Worm (Caenorhabditis elegans) whole organism, L1 larva: ENCODE data around the gene ccdc-149.

Experiments
- C04F5.9 ChIP-seq: sonication (generic microtip); optimal IDR thresholded peaks from 2 replicates; lab custom pipeline; 2016; ENCODE audit warnings: missing genetic modification characterization, missing compliant biosample characterization
- alr-1 ChIP-seq: fragments of 200-800 bp; sonication (Bioruptor generic); optimal IDR thresholded peaks from 2 replicates; lab custom pipeline; 2018; ENCODE audit warnings: borderline replicate concordance, mild to moderate bottlenecking, missing genetic modification characterization, missing compliant biosample characterization
- aly-2 ChIP-seq: fragments of 150-350 bp; optimal IDR thresholded peaks from 2 replicates; lab custom pipeline; 2014; ENCODE audit warnings: missing biosample characterization, missing genetic modification characterization
- blmp-1 ChIP-seq: fragments of 150-350 bp; optimal IDR thresholded peaks from 2 replicates; lab custom pipeline; 2014; ENCODE audit warnings: missing biosample characterization, missing genetic modification characterization
- ceh-82 ChIP-seq, 3 experiments: fragments of 150-350 bp in 1 of 3; sonication (generic microtip) in 2 of 3; optimal IDR thresholded peaks; 2 replicates each; lab custom pipeline; 2014 to 2017; ENCODE audit warnings: missing biosample characterization in 3 of 3, missing genetic modification characterization in 3 of 3
- dpl-1 ChIP-seq, 3 experiments: fragments of 150-350 bp in 2 of 3; sonication (generic microtip) in 1 of 3; optimal IDR thresholded peaks; 2 replicates each; lab custom pipeline; 2014 to 2017; ENCODE audit warnings: missing biosample characterization in 3 of 3, missing genetic modification characterization in 3 of 3, missing genetic modification reagents in 3 of 3
- efl-1 ChIP-seq, 4 experiments: fragments of 150-350 bp; optimal IDR thresholded peaks in 3 of 4; peaks in 1 of 4; 1 replicate in 1 of 4; 2 replicates in 3 of 4; lab custom pipeline; 2014; ENCODE audit warnings: missing biosample characterization in 2 of 4, missing genetic modification characterization in 2 of 4, missing genetic modification reagents in 2 of 4
- egl-13 ChIP-seq: sonication (generic microtip); optimal IDR thresholded peaks from 2 replicates; lab custom pipeline; 2016; ENCODE audit warnings: missing genotype, missing genetic modification reagents, missing genetic modification characterization, missing compliant biosample characterization
- elt-3 ChIP-seq, 6 experiments: fragments of 150-350 bp in 1 of 6; sonication (generic microtip); optimal IDR thresholded peaks; 2 replicates each; lab custom pipeline; 2017 to 2018; ENCODE audit warnings: missing biosample characterization in 6 of 6, missing genetic modification characterization in 6 of 6, inconsistent platforms in 1 of 6
- fkh-10 ChIP-seq: sonication (generic microtip); optimal IDR thresholded peaks from 2 replicates; lab custom pipeline; 2017; ENCODE audit warnings: missing biosample characterization, missing genetic modification reagents, missing genetic modification characterization
- fkh-8 ChIP-seq: sonication (generic microtip); optimal IDR thresholded peaks from 2 replicates; lab custom pipeline; 2016; ENCODE audit warnings: mild to moderate bottlenecking, missing genetic modification characterization, missing compliant biosample characterization
- irx-1 ChIP-seq: sonication (generic microtip); optimal IDR thresholded peaks from 2 replicates; lab custom pipeline; 2016; ENCODE audit warnings: missing genetic modification characterization, missing compliant biosample characterization
- isw-1 ChIP-seq: fragments of 200-800 bp; sonication (Bioruptor generic); IDR thresholded peaks from 2 replicates; pipeline ENCODE4 v1.3.6; 2022; ENCODE audit warnings: missing genetic modification characterization, missing compliant biosample characterization
- jun-1 ChIP-seq: fragments of 150-350 bp; optimal IDR thresholded peaks from 2 replicates; lab custom pipeline; 2014; ENCODE audit warnings: missing biosample characterization, missing genetic modification reagents, missing genetic modification characterization
- lin-14 ChIP-seq: fragments of 200-800 bp; sonication (Bioruptor generic); optimal IDR thresholded peaks from 2 replicates; lab custom pipeline; 2018; ENCODE audit warnings: mild to moderate bottlenecking, missing genetic modification characterization, moderate library complexity, missing compliant biosample characterization
- lin-35 ChIP-seq, 2 experiments: fragments of 150-350 bp; optimal IDR thresholded peaks; 2 replicates each; lab custom pipeline; 2014; ENCODE audit warnings: missing biosample characterization in 2 of 2, missing genetic modification characterization in 2 of 2, missing genetic modification reagents in 2 of 2
- lsy-2 ChIP-seq, 2 experiments: fragments of 150-350 bp; optimal IDR thresholded peaks; 2 replicates each; lab custom pipeline; 2014; ENCODE audit warnings: missing biosample characterization in 2 of 2, missing genetic modification characterization in 2 of 2
- mdl-1 ChIP-seq, 2 experiments: fragments of 150-350 bp; optimal IDR thresholded peaks; 2 replicates each; lab custom pipeline; 2014 to 2017; ENCODE audit warnings: missing biosample characterization in 2 of 2, missing genetic modification characterization in 2 of 2, inconsistent platforms in 1 of 2
- mep-1 ChIP-seq: fragments of 150-350 bp; optimal IDR thresholded peaks from 2 replicates; lab custom pipeline; 2014; ENCODE audit warnings: missing biosample characterization, missing genetic modification characterization
- nhr-19 ChIP-seq: fragments of 200-800 bp; sonication (Bioruptor generic); conservative IDR thresholded peaks from 2 replicates; pipeline ENCODE4 v1.3.6; 2022; ENCODE audit warnings: missing genetic modification characterization, missing compliant biosample characterization
- nhr-20 ChIP-seq: sonication (generic microtip); optimal IDR thresholded peaks from 2 replicates; lab custom pipeline; 2016; ENCODE audit warnings: mild to moderate bottlenecking, missing genetic modification characterization, missing compliant biosample characterization
- nhr-47 ChIP-seq: sonication (generic microtip); optimal IDR thresholded peaks from 2 replicates; lab custom pipeline; 2016; ENCODE audit warnings: mild to moderate bottlenecking, missing genetic modification characterization, moderate library complexity, missing compliant biosample characterization
- nhr-71 ChIP-seq: sonication (generic microtip); optimal IDR thresholded peaks from 2 replicates; lab custom pipeline; 2016; ENCODE audit warnings: mild to moderate bottlenecking, missing genetic modification characterization, moderate library complexity, missing compliant biosample characterization
- nhr-76 ChIP-seq: sonication (generic microtip); optimal IDR thresholded peaks from 2 replicates; lab custom pipeline; 2017; ENCODE audit warnings: missing biosample characterization, missing genetic modification characterization
- nhr-85 ChIP-seq: sonication (generic microtip); peaks from one replicate; lab custom pipeline; 2016; ENCODE audit warnings: missing genetic modification characterization, inconsistent platforms, missing compliant biosample characterization
- pax-3 ChIP-seq: fragments of 200-800 bp; sonication (Bioruptor generic); optimal IDR thresholded peaks from 2 replicates; lab custom pipeline; 2018; ENCODE audit warnings: mild to moderate bottlenecking, missing genetic modification characterization, moderate library complexity, missing compliant biosample characterization
- rnt-1 ChIP-seq: sonication (generic microtip); optimal IDR thresholded peaks from 2 replicates; lab custom pipeline; 2016; ENCODE audit warnings: mild to moderate bottlenecking, missing genetic modification characterization, moderate library complexity, missing compliant biosample characterization
- skn-1 ChIP-seq: fragments of 150-350 bp; optimal IDR thresholded peaks from 2 replicates; lab custom pipeline; 2014; ENCODE audit warnings: missing biosample characterization, missing genetic modification characterization
- snpc-4 ChIP-seq: fragments of 150-350 bp; optimal IDR thresholded peaks from 2 replicates; lab custom pipeline; 2014; ENCODE audit warnings: missing biosample characterization, missing genetic modification characterization
- snu-23 ChIP-seq: sonication (generic microtip); optimal IDR thresholded peaks from 2 replicates; lab custom pipeline; 2016; ENCODE audit warnings: missing genetic modification characterization, missing compliant biosample characterization
- sox-4 ChIP-seq: sonication (generic microtip); optimal IDR thresholded peaks from 2 replicates; lab custom pipeline; 2016; ENCODE audit warnings: missing genetic modification characterization, missing compliant biosample characterization
- sptf-1 ChIP-seq: fragments of 150-350 bp; optimal IDR thresholded peaks from 2 replicates; lab custom pipeline; 2014; ENCODE audit warnings: missing biosample characterization, missing genetic modification characterization
- swsn-7 ChIP-seq: sonication (generic microtip); optimal IDR thresholded peaks from 2 replicates; lab custom pipeline; 2016; ENCODE audit warnings: missing genetic modification characterization, missing compliant biosample characterization
- tbx-2 ChIP-seq: sonication (generic microtip); optimal IDR thresholded peaks from 2 replicates; lab custom pipeline; 2016; ENCODE audit warnings: missing genetic modification characterization, missing compliant biosample characterization
- unc-130 ChIP-seq: fragments of 150-350 bp; optimal IDR thresholded peaks from 2 replicates; lab custom pipeline; 2017; ENCODE audit warnings: missing biosample characterization, missing genetic modification characterization, inconsistent platforms
- unc-30 ChIP-seq: sonication (generic microtip); optimal IDR thresholded peaks from 2 replicates; lab custom pipeline; 2017; ENCODE audit warnings: missing biosample characterization, missing genetic modification characterization
- unc-62 ChIP-seq: fragments of 150-350 bp; optimal IDR thresholded peaks from 2 replicates; lab custom pipeline; 2014; ENCODE audit warnings: missing biosample characterization, missing genetic modification reagents, missing genetic modification characterization
- unc-86 ChIP-seq: sonication (generic microtip); optimal IDR thresholded peaks from 2 replicates; lab custom pipeline; 2016; ENCODE audit warnings: missing genetic modification characterization, missing compliant biosample characterization
- ztf-4 ChIP-seq: fragments of 150-350 bp; optimal IDR thresholded peaks from 2 replicates; lab custom pipeline; 2014; ENCODE audit warnings: missing biosample characterization, missing genetic modification characterization

The ccdc-149 gene

ce11 chrX:11471893-11472292, 39.4 kb downstream of the ccdc-149 start:
- TF ChIP-seq C04F5.9: no peak
- no peak for TF ChIP-seq jun-1 (tag; lab: Kevin White, UChicago)
- TF ChIP-seq sptf-1 (tag; lab: Kevin White, UChicago): no peak
- TF ChIP-seq unc-86: peak; percentile 51
- TF ChIP-seq nhr-47 (tag; lab: Kevin White, UChicago): peak; percentile 47
- TF ChIP-seq snu-23 (GFP tag; lab: Kevin White, UChicago): peak; percentile 59
- TF ChIP-seq ceh-82 (tag; optimal IDR thresholded peaks at IDR 0.05; lab: Kevin White, UChicago): peak in 2 of 3 experiments; percentile 5 to 6
- no peak for TF ChIP-seq unc-30
- no peak for TF ChIP-seq unc-62 (GFP tag; lab: Kevin White, UChicago)
- TF ChIP-seq fkh-8: peak; percentile 71
- peak; percentile 13 for TF ChIP-seq fkh-10
- TF ChIP-seq mep-1 (tag; lab: Kevin White, UChicago): peak; percentile 49
- peak; percentile 70 for TF ChIP-seq nhr-71 (tag; lab: Kevin White, UChicago)
- peak; percentile 25 for TF ChIP-seq swsn-7 (tag; lab: Kevin White, UChicago)
- peak; percentile 42 for TF ChIP-seq snpc-4 (tag; lab: Kevin White, UChicago)
- TF ChIP-seq rnt-1 (tag; lab: Kevin White, UChicago): peak; percentile 24
- peak; percentile 32 for TF ChIP-seq unc-130
- TF ChIP-seq ztf-4 (tag; lab: Kevin White, UChicago): peak; percentile 29
- peak; percentile 96 for TF ChIP-seq lin-14 (GFP tag; lab: Kevin White, UChicago)
- TF ChIP-seq irx-1: peak; percentile 8
- peak; percentile 25 for TF ChIP-seq pax-3
- peak; percentile 89 for TF ChIP-seq skn-1 (tag; lab: Kevin White, UChicago)
- TF ChIP-seq egl-13 (tag; lab: Kevin White, UChicago): peak; percentile 24
- TF ChIP-seq mdl-1 (tag; optimal IDR thresholded peaks at IDR 0.05; lab: Kevin White, UChicago): peak in 1 of 2 experiments; percentile 88
- TF ChIP-seq sox-4 (tag; lab: Kevin White, UChicago): peak; percentile 5
- TF ChIP-seq nhr-76 (tag; lab: Kevin White, UChicago): no peak
- TF ChIP-seq aly-2 (tag; lab: Kevin White, UChicago): no peak
- TF ChIP-seq lsy-2 (tag; optimal IDR thresholded peaks at IDR 0.05; lab: Kevin White, UChicago): peak; percentile 3 to 25
- peak; percentile 11; the same call in 1 of the 2 replicates for TF ChIP-seq isw-1 (GFP tag; lab: Robert Waterston, UW)
- no peak for TF ChIP-seq alr-1 (tag; lab: Kevin White, UChicago)
- peak; percentile 56 for TF ChIP-seq nhr-19 (GFP tag; lab: Robert Waterston, UW)
- TF ChIP-seq efl-1 (optimal IDR thresholded peaks at IDR 0.05; lab: Kevin White, UChicago): no peak
- peak; percentile 8 to 91 for TF ChIP-seq efl-1 (GFP tag; optimal IDR thresholded peaks at IDR 0.05 in 1 of 2; lab: Kevin White, UChicago)
- peak in 2 of 3 experiments; percentile 3 to 18 for TF ChIP-seq dpl-1 (GFP tag; optimal IDR thresholded peaks at IDR 0.05; lab: Kevin White, UChicago)
- TF ChIP-seq tbx-2 (tag; lab: Kevin White, UChicago): peak; percentile 48
- TF ChIP-seq nhr-20 (tag; lab: Kevin White, UChicago): peak; percentile 62
- TF ChIP-seq nhr-85: peak; percentile 69
- TF ChIP-seq lin-35 (GFP tag; optimal IDR thresholded peaks at IDR 0.05; lab: Kevin White, UChicago): peak; percentile 44 to 65
- TF ChIP-seq, all 84 proteins: peak for 29

ce11 chrX:11471409-11471808, 39.8 kb downstream of the ccdc-149 start:
- no peak for TF ChIP-seq fkh-8
- TF ChIP-seq unc-130: no peak
- no peak for TF ChIP-seq efl-1 (optimal IDR thresholded peaks at IDR 0.05; lab: Kevin White, UChicago)
- no peak for TF ChIP-seq efl-1 (GFP tag; optimal IDR thresholded peaks at IDR 0.05 in 1 of 2; lab: Kevin White, UChicago)
- peak; percentile 9 for TF ChIP-seq blmp-1 (tag; lab: Kevin White, UChicago)
- peak in 1 of 6 experiments; percentile 20 for TF ChIP-seq elt-3 (tag; optimal IDR thresholded peaks at IDR 0.05; lab: Kevin White, UChicago)
- peak in 1 of 2 experiments; percentile 22 for TF ChIP-seq lin-35 (GFP tag; optimal IDR thresholded peaks at IDR 0.05; lab: Kevin White, UChicago)
- no peak for TF ChIP-seq lsy-2 (tag; optimal IDR thresholded peaks at IDR 0.05; lab: Kevin White, UChicago)
